Worm (Caenorhabditis elegans) whole organism, L1 larva: ENCODE results near the gene brf-1.

Source experiments
- C04F5.9 ChIP-seq: sonication (generic microtip); optimal IDR thresholded peaks from 2 replicates; lab custom pipeline; 2016; ENCODE audit warnings: missing genetic modification characterization, missing compliant biosample characterization
- C34B4.2 ChIP-seq: sonication (generic microtip); optimal IDR thresholded peaks from 2 replicates; lab custom pipeline; 2017; ENCODE audit warnings: mild to moderate bottlenecking, missing genetic modification characterization, missing compliant biosample characterization
- F16B12.6 ChIP-seq: fragments of 150-350 bp; optimal IDR thresholded peaks from 2 replicates; lab custom pipeline; 2014; ENCODE audit warnings: missing biosample characterization, missing genetic modification characterization
- Y116A8C.19 ChIP-seq: sonication (generic microtip); optimal IDR thresholded peaks from 2 replicates; lab custom pipeline; 2016; ENCODE audit warnings: missing compliant biosample characterization, missing genetic modification characterization, borderline replicate concordance
- aha-1 ChIP-seq: fragments of 150-350 bp; optimal IDR thresholded peaks from 2 replicates; lab custom pipeline; 2014; ENCODE audit warnings: missing biosample characterization, missing genetic modification characterization
- alr-1 ChIP-seq: fragments of 200-800 bp; sonication (Bioruptor generic); optimal IDR thresholded peaks from 2 replicates; lab custom pipeline; 2018; ENCODE audit warnings: borderline replicate concordance, mild to moderate bottlenecking, missing genetic modification characterization, missing compliant biosample characterization
- blmp-1 ChIP-seq: fragments of 150-350 bp; optimal IDR thresholded peaks from 2 replicates; lab custom pipeline; 2014; ENCODE audit warnings: missing biosample characterization, missing genetic modification characterization
- ceh-90 ChIP-seq: sonication (generic microtip); optimal IDR thresholded peaks from 2 replicates; lab custom pipeline; 2016; ENCODE audit warnings: missing genetic modification characterization, missing compliant biosample characterization
- dpl-1 ChIP-seq, 3 experiments: fragments of 150-350 bp in 2 of 3; sonication (generic microtip) in 1 of 3; optimal IDR thresholded peaks; 2 replicates each; lab custom pipeline; 2014 to 2017; ENCODE audit warnings: missing biosample characterization in 3 of 3, missing genetic modification characterization in 3 of 3, missing genetic modification reagents in 3 of 3
- dsc-1 ChIP-seq: sonication (generic microtip); optimal IDR thresholded peaks from 2 replicates; lab custom pipeline; 2016; ENCODE audit warnings: mild to moderate bottlenecking, missing genetic modification characterization, missing compliant biosample characterization
- efl-1 ChIP-seq, 4 experiments: fragments of 150-350 bp; optimal IDR thresholded peaks in 3 of 4; peaks in 1 of 4; 1 replicate in 1 of 4; 2 replicates in 3 of 4; lab custom pipeline; 2014; ENCODE audit warnings: missing biosample characterization in 2 of 4, missing genetic modification characterization in 2 of 4, missing genetic modification reagents in 2 of 4
- efl-3 ChIP-seq: fragments of 200-800 bp; sonication (Bioruptor generic); optimal IDR thresholded peaks from 2 replicates; lab custom pipeline; 2018; ENCODE audit warnings: mild to moderate bottlenecking, missing genetic modification characterization, missing compliant biosample characterization
- egl-13 ChIP-seq: sonication (generic microtip); optimal IDR thresholded peaks from 2 replicates; lab custom pipeline; 2016; ENCODE audit warnings: missing genotype, missing genetic modification reagents, missing genetic modification characterization, missing compliant biosample characterization
- egl-27 ChIP-seq, 2 experiments: fragments of 150-350 bp in 1 of 2; sonication (generic microtip); optimal IDR thresholded peaks; 3 replicates each; lab custom pipeline; 2017 to 2018; ENCODE audit warnings: missing biosample characterization in 2 of 2, missing genetic modification characterization in 2 of 2, missing genetic modification reagents in 2 of 2
- elt-2 ChIP-seq: sonication (generic microtip); optimal IDR thresholded peaks from 2 replicates; lab custom pipeline; 2016; ENCODE audit warnings: missing genetic modification characterization, mild to moderate bottlenecking, inconsistent platforms, missing compliant biosample characterization, missing genetic modification reagents
- hlh-17 ChIP-seq: fragments of 200-800 bp; sonication (Bioruptor generic); optimal IDR thresholded peaks from 2 replicates; lab custom pipeline; 2018; ENCODE audit warnings: missing genetic modification characterization, mild to moderate bottlenecking, missing compliant biosample characterization, moderate library complexity, borderline replicate concordance
- hpl-2 ChIP-seq: fragments of 150-350 bp; optimal IDR thresholded peaks from 2 replicates; lab custom pipeline; 2014; ENCODE audit warnings: missing biosample characterization, missing genetic modification reagents, missing genetic modification characterization
- jun-1 ChIP-seq: fragments of 150-350 bp; optimal IDR thresholded peaks from 2 replicates; lab custom pipeline; 2014; ENCODE audit warnings: missing biosample characterization, missing genetic modification reagents, missing genetic modification characterization
- lin-15B ChIP-seq: fragments of 150-350 bp; sonication (generic microtip); optimal IDR thresholded peaks from 3 replicates; lab custom pipeline; 2014; ENCODE audit warnings: missing biosample characterization, missing genetic modification characterization
- lin-35 ChIP-seq, 2 experiments: fragments of 150-350 bp; optimal IDR thresholded peaks; 2 replicates each; lab custom pipeline; 2014; ENCODE audit warnings: missing biosample characterization in 2 of 2, missing genetic modification characterization in 2 of 2, missing genetic modification reagents in 2 of 2
- lir-3 ChIP-seq: sonication (generic microtip); optimal IDR thresholded peaks from 2 replicates; lab custom pipeline; 2016; ENCODE audit warnings: mild to moderate bottlenecking, missing genetic modification characterization, moderate library complexity, missing compliant biosample characterization; ENCODE audit not compliant: poor library complexity
- mab-9 ChIP-seq: fragments of 200-800 bp; sonication (Bioruptor generic); IDR thresholded peaks from 2 replicates; pipeline ENCODE4 v1.3.6; 2022; ENCODE audit warnings: missing genetic modification reagents, missing genetic modification characterization, missing compliant biosample characterization
- mdl-1 ChIP-seq, 2 experiments: fragments of 150-350 bp; optimal IDR thresholded peaks; 2 replicates each; lab custom pipeline; 2014 to 2017; ENCODE audit warnings: missing biosample characterization in 2 of 2, missing genetic modification characterization in 2 of 2, inconsistent platforms in 1 of 2
- mef-2 ChIP-seq: fragments of 150-350 bp; optimal IDR thresholded peaks from 2 replicates; lab custom pipeline; 2014; ENCODE audit warnings: missing biosample characterization, missing genetic modification characterization
- mep-1 ChIP-seq: fragments of 150-350 bp; optimal IDR thresholded peaks from 2 replicates; lab custom pipeline; 2014; ENCODE audit warnings: missing biosample characterization, missing genetic modification characterization
- nhr-12 ChIP-seq: sonication (generic microtip); optimal IDR thresholded peaks from 2 replicates; lab custom pipeline; 2017; ENCODE audit warnings: missing biosample characterization, missing genetic modification characterization
- nhr-20 ChIP-seq: sonication (generic microtip); optimal IDR thresholded peaks from 2 replicates; lab custom pipeline; 2016; ENCODE audit warnings: mild to moderate bottlenecking, missing genetic modification characterization, missing compliant biosample characterization
- nhr-28 ChIP-seq: fragments of 150-350 bp; optimal IDR thresholded peaks from 2 replicates; lab custom pipeline; 2014; ENCODE audit warnings: missing biosample characterization, missing genetic modification characterization
- nhr-71 ChIP-seq: sonication (generic microtip); optimal IDR thresholded peaks from 2 replicates; lab custom pipeline; 2016; ENCODE audit warnings: mild to moderate bottlenecking, missing genetic modification characterization, moderate library complexity, missing compliant biosample characterization
- nhr-76 ChIP-seq: sonication (generic microtip); optimal IDR thresholded peaks from 2 replicates; lab custom pipeline; 2017; ENCODE audit warnings: missing biosample characterization, missing genetic modification characterization
- nhr-85 ChIP-seq: sonication (generic microtip); peaks from one replicate; lab custom pipeline; 2016; ENCODE audit warnings: missing genetic modification characterization, inconsistent platforms, missing compliant biosample characterization
- nhr-90 ChIP-seq: sonication (generic microtip); optimal IDR thresholded peaks from 2 replicates; lab custom pipeline; 2016; ENCODE audit warnings: mild to moderate bottlenecking, missing genetic modification characterization, missing compliant biosample characterization; ENCODE audit not compliant: poor library complexity
- pag-3 ChIP-seq: sonication (generic microtip); optimal IDR thresholded peaks from 2 replicates; lab custom pipeline; 2017; ENCODE audit warnings: missing genetic modification characterization, mild to moderate bottlenecking, missing compliant biosample characterization, antibody characterized with exemption, borderline replicate concordance; ENCODE audit not compliant: insufficient read depth
- snpc-4 ChIP-seq: fragments of 150-350 bp; optimal IDR thresholded peaks from 2 replicates; lab custom pipeline; 2014; ENCODE audit warnings: missing biosample characterization, missing genetic modification characterization
- snu-23 ChIP-seq: sonication (generic microtip); optimal IDR thresholded peaks from 2 replicates; lab custom pipeline; 2016; ENCODE audit warnings: missing genetic modification characterization, missing compliant biosample characterization
- sox-4 ChIP-seq: sonication (generic microtip); optimal IDR thresholded peaks from 2 replicates; lab custom pipeline; 2016; ENCODE audit warnings: missing genetic modification characterization, missing compliant biosample characterization
- swsn-7 ChIP-seq: sonication (generic microtip); optimal IDR thresholded peaks from 2 replicates; lab custom pipeline; 2016; ENCODE audit warnings: missing genetic modification characterization, missing compliant biosample characterization
- tbx-2 ChIP-seq: sonication (generic microtip); optimal IDR thresholded peaks from 2 replicates; lab custom pipeline; 2016; ENCODE audit warnings: missing genetic modification characterization, missing compliant biosample characterization
- unc-86 ChIP-seq: sonication (generic microtip); optimal IDR thresholded peaks from 2 replicates; lab custom pipeline; 2016; ENCODE audit warnings: missing genetic modification characterization, missing compliant biosample characterization
- unc-98 ChIP-seq: fragments of 200-800 bp; sonication (Bioruptor generic); IDR thresholded peaks from 2 replicates; pipeline ENCODE4 v1.3.6; 2022; ENCODE audit warnings: missing genetic modification characterization, missing compliant biosample characterization
- zip-4 ChIP-seq: fragments of 200-800 bp; sonication (Bioruptor generic); optimal IDR thresholded peaks from 2 replicates; lab custom pipeline; 2018; ENCODE audit warnings: mild to moderate bottlenecking, missing genetic modification characterization, moderate library complexity, missing compliant biosample characterization
- ztf-11 ChIP-seq, 2 experiments: sonication (generic microtip); optimal IDR thresholded peaks; 2 replicates each; lab custom pipeline; 2016 to 2017; ENCODE audit warnings: missing genetic modification characterization in 2 of 2, missing biosample characterization in 1 of 2, missing compliant biosample characterization in 1 of 2
- ztf-4 ChIP-seq: fragments of 150-350 bp; optimal IDR thresholded peaks from 2 replicates; lab custom pipeline; 2014; ENCODE audit warnings: missing biosample characterization, missing genetic modification characterization

Gene brf-1

ce11 chrII:7305558-7305957, at the start of gene brf-1:
brf-1 (plus strand) TSS chrII:7305858.
- TF ChIP-seq ztf-11 (tag; optimal IDR thresholded peaks at IDR 0.05; lab: Kevin White, UChicago), result no peak
- no peak for TF ChIP-seq nhr-76 (tag; lab: Kevin White, UChicago)

- TF ChIP-seq jun-1 (tag; lab: Kevin White, UChicago), result no peak
- no peak for TF ChIP-seq hlh-17 (GFP tag; lab: Kevin White, UChicago)
- TF ChIP-seq mef-2 (tag; lab: Kevin White, UChicago), result no peak
- no peak for TF ChIP-seq lin-15B (tag; lab: Kevin White, UChicago)
- no peak for TF ChIP-seq aha-1 (tag; lab: Kevin White, UChicago)
- TF ChIP-seq hpl-2 (GFP tag; lab: Kevin White, UChicago), result no peak
- no peak for TF ChIP-seq sox-4 (tag; lab: Kevin White, UChicago)
- no peak for TF ChIP-seq lir-3 (tag; lab: Kevin White, UChicago)
- TF ChIP-seq nhr-28 (tag; lab: Kevin White, UChicago), result no peak
- no peak for TF ChIP-seq efl-3 (GFP tag; lab: Kevin White, UChicago)
- TF ChIP-seq snu-23 (GFP tag; lab: Kevin White, UChicago), result no peak
- TF ChIP-seq efl-1 (optimal IDR thresholded peaks at IDR 0.05; lab: Kevin White, UChicago), result no peak
- no peak for TF ChIP-seq efl-1 (GFP tag; optimal IDR thresholded peaks at IDR 0.05 in 1 of 2; lab: Kevin White, UChicago)
- TF ChIP-seq mep-1, result no peak
- no peak for TF ChIP-seq elt-2 (tag; lab: Kevin White, UChicago)
- TF ChIP-seq mab-9, result no peak
- TF ChIP-seq nhr-90 (tag; lab: Kevin White, UChicago), result no peak
Observed at ce11 chrII:7261854-7262253, 43.8 kb upstream of the brf-1 start, which contains the start of gene C30G12.4. C30G12.4 (plus strand) TSS chrII:7262154.

- TF ChIP-seq C34B4.2 (no peak), mdl-1 (tag; optimal IDR thresholded peaks at IDR 0.05; lab: Kevin White, UChicago) (peak in 1 of 2 experiments; percentile 61), elt-2 (tag; lab: Kevin White, UChicago) (peak; percentile 96), nhr-71 (tag; lab: Kevin White, UChicago) (peak; percentile 32), nhr-90 (tag; lab: Kevin White, UChicago) (peak; percentile 35), snpc-4 (tag; lab: Kevin White, UChicago) (no peak), jun-1 (tag; lab: Kevin White, UChicago) (peak; percentile 55), ceh-90 (tag; lab: Kevin White, UChicago) (no peak), blmp-1 (tag; lab: Kevin White, UChicago) (peak; percentile 42), alr-1 (tag; lab: Kevin White, UChicago) (no peak), efl-1 (optimal IDR thresholded peaks at IDR 0.05; lab: Kevin White, UChicago) (no peak), efl-1 (GFP tag; optimal IDR thresholded peaks at IDR 0.05 in 1 of 2; lab: Kevin White, UChicago) (peak in 1 of 2 experiments; percentile 41), lin-35 (GFP tag; optimal IDR thresholded peaks at IDR 0.05; lab: Kevin White, UChicago) (peak in 1 of 2 experiments; percentile 47), nhr-20 (tag; lab: Kevin White, UChicago) (peak; percentile 68)
Observed at ce11 chrII:7264675-7265074, 41.0 kb upstream of the brf-1 start.

- TF ChIP-seq nhr-85 (tag; lab: Kevin White, UChicago) (no peak), elt-2 (tag; lab: Kevin White, UChicago) (peak; percentile 43), nhr-20 (tag; lab: Kevin White, UChicago) (peak; percentile 17)
Observed at ce11 chrII:7269783-7270182, 35.9 kb upstream of the brf-1 start.

- TF ChIP-seq dpl-1 (GFP tag; optimal IDR thresholded peaks at IDR 0.05; lab: Kevin White, UChicago) (no peak), snpc-4 (tag; lab: Kevin White, UChicago) (no peak), zip-4 (no peak), nhr-85 (tag; lab: Kevin White, UChicago) (peak; percentile 96), egl-27 (tag; optimal IDR thresholded peaks at IDR 0.05; lab: Kevin White, UChicago) (no peak), Y116A8C.19 (no peak), F16B12.6 (no peak), unc-86 (tag; lab: Kevin White, UChicago) (no peak), nhr-12 (tag; lab: Kevin White, UChicago) (no peak), tbx-2 (tag; lab: Kevin White, UChicago) (peak; percentile 44), swsn-7 (no peak), pag-3 (no peak), ztf-4 (tag; lab: Kevin White, UChicago) (no peak), hpl-2 (GFP tag; lab: Kevin White, UChicago) (no peak), unc-98 (GFP tag; lab: Robert Waterston, UW) (no peak), blmp-1 (tag; lab: Kevin White, UChicago) (peak; percentile 28), dsc-1 (tag; lab: Kevin White, UChicago) (no peak), egl-13 (no peak), C04F5.9 (tag; lab: Kevin White, UChicago) (no peak)
Observed at ce11 chrII:7272513-7272912, 33.1 kb upstream of the brf-1 start.
